Fruit fly (Drosophila melanogaster): Measurements from ENCODE around the gene CG14042.
A peak's percentile ranks its signal among the peaks of the same experiment; 100 is the strongest.

The CG14042 gene

DNA sequence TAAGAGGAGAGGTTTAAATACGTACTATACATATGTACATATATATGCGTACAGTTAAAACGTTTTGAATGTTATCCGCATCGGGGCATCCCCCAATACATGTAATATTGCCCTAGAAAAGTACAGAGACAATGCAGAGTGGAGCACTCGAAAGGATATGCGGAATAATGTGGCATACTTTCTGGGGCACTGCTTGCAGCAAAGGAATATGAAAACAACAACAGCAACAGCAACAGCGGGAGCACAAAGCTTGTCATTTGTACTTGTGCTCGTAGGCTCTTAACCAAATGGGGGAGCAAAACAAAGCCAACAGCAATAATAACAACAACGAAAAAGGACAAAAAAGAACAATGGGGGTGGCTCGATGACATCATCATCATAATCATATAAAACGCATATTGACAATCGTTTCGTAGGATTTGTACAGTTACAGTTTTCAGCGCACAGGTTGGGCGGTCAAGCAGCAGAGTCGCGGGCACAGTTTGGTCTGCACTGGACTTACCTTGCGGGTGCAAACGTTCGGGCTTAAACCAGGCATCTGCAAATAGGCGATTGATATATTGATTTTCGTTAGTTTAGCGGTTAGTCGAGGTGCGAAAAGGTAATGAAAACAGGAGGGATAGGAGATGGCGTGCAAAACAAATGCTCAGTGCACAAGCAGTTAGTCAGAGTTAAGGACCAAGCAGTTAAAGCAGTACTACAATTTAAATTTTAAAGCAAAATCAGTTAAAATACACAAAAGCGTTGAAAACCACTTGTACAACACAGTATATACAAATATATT lies 33.6 kb upstream of the CG14042 start:
- TF ChIP-seq CG18599 (GFP tag; optimal IDR thresholded peaks at IDR 0.05) (no peak), chinmo (GFP tag; IDR thresholded peaks at IDR 0.05; ENCODE audit: partially characterized antibody) (0 out of 4 replicates have a peak, but pooled peaks have one; percentile 21), mirr (GFP tag; optimal IDR thresholded peaks at IDR 0.05) (no peak), her (GFP tag; optimal IDR thresholded peaks at IDR 0.05) (no peak), tap (tag; optimal IDR thresholded peaks at IDR 0.05) (no peak), Dfd (GFP tag; optimal IDR thresholded peaks at IDR 0.05) (peak in 1 of 2 experiments; percentile 97), CG8765 (GFP tag; IDR thresholded peaks at IDR 0.05) (no peak), CG15696 (tag; optimal IDR thresholded peaks at IDR 0.05) (no peak), CG10462 (GFP tag; optimal IDR thresholded peaks at IDR 0.05) (no peak), Optix (GFP tag; IDR thresholded peaks at IDR 0.05) (no peak), fru (optimal IDR thresholded peaks at IDR 0.05) (no peak), eve (GFP tag; optimal IDR thresholded peaks at IDR 0.05) (no peak), seq (GFP tag; IDR thresholded peaks at IDR 0.05) (no peak), CG17385 (GFP tag; optimal IDR thresholded peaks at IDR 0.05) (no peak), tll (GFP tag; optimal IDR thresholded peaks at IDR 0.05) (peak in 1 of 2 experiments; percentile 46), crol (GFP tag; IDR thresholded peaks at IDR 0.05) (no peak), CG1647 (GFP tag; optimal IDR thresholded peaks at IDR 0.05) (no peak), az2 (GFP tag; optimal IDR thresholded peaks at IDR 0.05) (no peak), br (optimal IDR thresholded peaks at IDR 0.05) (no peak), CG8478 (optimal IDR thresholded peaks at IDR 0.05) (peak; percentile 78), unpg (GFP tag; optimal IDR thresholded peaks at IDR 0.05) (no peak), ham (GFP tag; IDR thresholded peaks at IDR 0.05) (no peak), hth (optimal IDR thresholded peaks at IDR 0.05) (no peak), CG8281 (tag; optimal IDR thresholded peaks at IDR 0.05) (no peak), CG5953 (GFP tag; IDR thresholded peaks at IDR 0.05) (no peak), Ssrp (tag; optimal IDR thresholded peaks at IDR 0.05) (no peak), CG4328 (GFP tag; optimal IDR thresholded peaks at IDR 0.05) (no peak), p53 (GFP tag; optimal IDR thresholded peaks at IDR 0.05) (no peak), CG16779 (GFP tag; IDR thresholded peaks at IDR 0.05) (no peak), CG6791 (GFP tag; IDR thresholded peaks at IDR 0.05; ENCODE audit: partially characterized antibody) (no peak), CG16813 (GFP tag; IDR thresholded peaks at IDR 0.05; ENCODE audit: partially characterized antibody) (no peak), CG4360 (GFP tag; IDR thresholded peaks at IDR 0.05) (peak; percentile 77), tio (GFP tag; optimal IDR thresholded peaks at IDR 0.05) (no peak), wek (GFP tag; optimal IDR thresholded peaks at IDR 0.05) (no peak), danr (GFP tag; IDR thresholded peaks at IDR 0.05) (no peak), CG6683 (GFP tag; optimal IDR thresholded peaks at IDR 0.05) (no peak), croc (GFP tag; conservative IDR thresholded peaks at IDR 0.05) (no peak), lbe (GFP tag; optimal IDR thresholded peaks at IDR 0.05) (no peak), ssp (GFP tag; IDR thresholded peaks at IDR 0.05) (no peak), CG10959 (GFP tag; IDR thresholded peaks at IDR 0.05) (no peak), kay (GFP tag; optimal IDR thresholded peaks at IDR 0.05) (no peak), cas (GFP tag; IDR thresholded peaks at IDR 0.05) (no peak), Eip74EF (GFP tag; optimal IDR thresholded peaks at IDR 0.05) (peak in 1 of 2 experiments; percentile 68), cad (GFP tag; optimal IDR thresholded peaks at IDR 0.05) (peak; percentile 84), Gsc (GFP tag; IDR thresholded peaks at IDR 0.05) (no peak), luna (GFP tag; optimal IDR thresholded peaks at IDR 0.05) (no peak), Fer3 (tag; optimal IDR thresholded peaks at IDR 0.05) (no peak), jumu (GFP tag; optimal IDR thresholded peaks at IDR 0.05) (no peak), Hr3 (GFP tag; optimal IDR thresholded peaks at IDR 0.05) (no peak), CG31365 (tag; optimal IDR thresholded peaks at IDR 0.05) (peak; percentile 81), CG6654 (GFP tag; optimal IDR thresholded peaks at IDR 0.05) (peak; percentile 97)
